Worm (Caenorhabditis elegans) whole organism, L4 larva: Measurements from ENCODE around the gene cyp-35A4.

ENCODE experiments used
- D1046.2 ChIP-seq: fragments of 200-800 bp; sonication (Bioruptor generic); IDR thresholded peaks from 2 replicates; pipeline ENCODE4 v1.3.6; 2022; ENCODE audit warnings: missing genetic modification characterization, missing compliant biosample characterization
- F10B5.3 ChIP-seq: sonication (generic microtip); optimal IDR thresholded peaks from 2 replicates; lab custom pipeline; 2016; ENCODE audit warnings: mild to moderate bottlenecking, missing genetic modification characterization, missing compliant biosample characterization
- T20F7.1 ChIP-seq: fragments of 200-800 bp; sonication (Bioruptor generic); optimal IDR thresholded peaks from 2 replicates; lab custom pipeline; 2018; ENCODE audit warnings: mild to moderate bottlenecking, missing genetic modification characterization, missing compliant biosample characterization
- Y48G9A.11 ChIP-seq: fragments of 200-800 bp; sonication (Bioruptor generic); IDR thresholded peaks from 2 replicates; pipeline ENCODE4 v1.3.6; 2022; ENCODE audit warnings: missing genetic modification reagents, missing genetic modification characterization, missing compliant biosample characterization
- ZK337.2 ChIP-seq: fragments of 200-800 bp; sonication (Bioruptor generic); IDR thresholded peaks from 2 replicates; pipeline ENCODE4 v1.3.6; 2022; ENCODE audit warnings: missing genetic modification reagents, missing genetic modification characterization, missing compliant biosample characterization
- aha-1 ChIP-seq: fragments of 150-350 bp; peaks from one replicate; lab custom pipeline; 2014; ENCODE audit warnings: missing biosample characterization, missing genetic modification characterization
- aly-2 ChIP-seq: sonication (generic microtip); optimal IDR thresholded peaks from 2 replicates; lab custom pipeline; 2018; ENCODE audit warnings: missing biosample characterization, missing genetic modification characterization
- ama-1 ChIP-seq: fragments of 150-350 bp; optimal IDR thresholded peaks from 2 replicates; lab custom pipeline; 2014; ENCODE audit warnings: inconsistent platforms, mixed read lengths
- ceh-20 ChIP-seq: fragments of 200-800 bp; sonication (Bioruptor generic); IDR thresholded peaks from 2 replicates; pipeline ENCODE4 v1.3.6; 2022; ENCODE audit warnings: missing genetic modification reagents, missing genetic modification characterization, missing compliant biosample characterization
- ceh-28 ChIP-seq: fragments of 150-350 bp; optimal IDR thresholded peaks from 2 replicates; lab custom pipeline; 2014; ENCODE audit warnings: missing biosample characterization, missing genetic modification reagents, missing genetic modification characterization
- ceh-32 ChIP-seq: sonication (generic microtip); optimal IDR thresholded peaks from 2 replicates; lab custom pipeline; 2016; ENCODE audit warnings: mild to moderate bottlenecking, missing genetic modification characterization, missing compliant biosample characterization; ENCODE audit not compliant: poor library complexity
- ceh-62 ChIP-seq: sonication (generic microtip); optimal IDR thresholded peaks from 2 replicates; lab custom pipeline; 2017; ENCODE audit warnings: missing biosample characterization, missing genetic modification characterization
- daf-16 ChIP-seq, 3 experiments: sonication (generic microtip); optimal IDR thresholded peaks; 2 replicates each; lab custom pipeline; 2016 to 2017; ENCODE audit warnings: missing genetic modification characterization in 3 of 3, missing genetic modification reagents in 3 of 3, mild to moderate bottlenecking in 2 of 3, missing compliant biosample characterization in 2 of 3, missing biosample characterization in 1 of 3, moderate library complexity in 1 of 3
- daf-8 ChIP-seq: fragments of 200-800 bp; sonication (Bioruptor generic); IDR thresholded peaks from 2 replicates; pipeline ENCODE4 v1.3.6; 2022; ENCODE audit warnings: missing genetic modification characterization, missing compliant biosample characterization
- dve-1 ChIP-seq: sonication (generic microtip); optimal IDR thresholded peaks from 2 replicates; lab custom pipeline; 2017; ENCODE audit warnings: antibody characterized with exemption, mild to moderate bottlenecking, missing genetic modification characterization, missing compliant biosample characterization; ENCODE audit not compliant: insufficient read depth
- fos-1 ChIP-seq: fragments of 150-350 bp; optimal IDR thresholded peaks from 2 replicates; lab custom pipeline; 2014; ENCODE audit warnings: missing biosample characterization, missing genetic modification characterization
- hif-1 ChIP-seq, 2 experiments: sonication (generic microtip); optimal IDR thresholded peaks; 2 replicates each; lab custom pipeline; 2016 to 2017; ENCODE audit warnings: missing compliant biosample characterization in 2 of 2, missing genetic modification characterization in 2 of 2, missing genetic modification reagents in 2 of 2, missing genotype in 2 of 2, mild to moderate bottlenecking in 1 of 2
- hlh-30 ChIP-seq: sonication (generic microtip); optimal IDR thresholded peaks from 2 replicates; lab custom pipeline; 2017; ENCODE audit warnings: antibody characterized with exemption, mild to moderate bottlenecking, missing genetic modification characterization, missing compliant biosample characterization; ENCODE audit not compliant: insufficient read depth
- hmg-1.1 ChIP-seq: fragments of 200-800 bp; sonication (Bioruptor generic); IDR thresholded peaks from 2 replicates; pipeline ENCODE4 v1.3.6; 2022; ENCODE audit warnings: missing genetic modification reagents, missing genetic modification characterization, missing compliant biosample characterization
- jun-1 ChIP-seq: fragments of 150-350 bp; optimal IDR thresholded peaks from 2 replicates; lab custom pipeline; 2014; ENCODE audit warnings: missing biosample characterization, missing genetic modification reagents, missing genetic modification characterization
- lin-39 ChIP-seq: fragments of 150-350 bp; optimal IDR thresholded peaks from 2 replicates; lab custom pipeline; 2014; ENCODE audit warnings: missing biosample characterization, missing genetic modification reagents, missing genetic modification characterization
- madf-5 ChIP-seq, 2 experiments: fragments of 200-800 bp; sonication (Bioruptor generic); IDR thresholded peaks; 2 replicates each; pipeline ENCODE4 v1.3.6; 2022; ENCODE audit warnings: missing compliant biosample characterization in 2 of 2, missing genetic modification characterization in 2 of 2
- madf-9 ChIP-seq: fragments of 200-800 bp; sonication (Bioruptor generic); conservative IDR thresholded peaks from 2 replicates; pipeline ENCODE4 v1.3.6; 2022; ENCODE audit warnings: missing genetic modification reagents, missing genetic modification characterization, missing compliant biosample characterization
- mdl-1 ChIP-seq, 2 experiments: fragments of 150-350 bp in 1 of 2; sonication (generic microtip) in 1 of 2; optimal IDR thresholded peaks; 2 replicates each; lab custom pipeline; 2014 to 2017; ENCODE audit warnings: missing biosample characterization in 2 of 2, missing genetic modification characterization in 2 of 2
- mdt-29 ChIP-seq: fragments of 200-800 bp; sonication (Bioruptor generic); IDR thresholded peaks from 2 replicates; pipeline ENCODE4 v1.3.6; 2022; ENCODE audit warnings: missing genetic modification reagents, missing genetic modification characterization, missing compliant biosample characterization
- mes-2 ChIP-seq: sonication (generic microtip); optimal IDR thresholded peaks from 2 replicates; lab custom pipeline; 2016; ENCODE audit warnings: missing genotype, mild to moderate bottlenecking, missing genetic modification characterization, missing compliant biosample characterization; ENCODE audit not compliant: poor library complexity, severe bottlenecking
- mxl-3 ChIP-seq: fragments of 200-800 bp; sonication (Bioruptor generic); optimal IDR thresholded peaks from 2 replicates; lab custom pipeline; 2018; ENCODE audit warnings: mild to moderate bottlenecking, missing genetic modification characterization, missing compliant biosample characterization
- nhr-10 ChIP-seq: fragments of 150-350 bp; optimal IDR thresholded peaks from 2 replicates; lab custom pipeline; 2014; ENCODE audit warnings: missing biosample characterization, missing genetic modification characterization
- nhr-28 ChIP-seq: fragments of 150-350 bp; optimal IDR thresholded peaks from 2 replicates; lab custom pipeline; 2014; ENCODE audit warnings: missing biosample characterization, missing genetic modification characterization
- nhr-41 ChIP-seq: fragments of 200-800 bp; sonication (Bioruptor generic); IDR thresholded peaks from 2 replicates; pipeline ENCODE4 v1.3.6; 2022; ENCODE audit warnings: missing genetic modification reagents, missing genetic modification characterization, missing compliant biosample characterization
- nhr-76 ChIP-seq: fragments of 150-350 bp; optimal IDR thresholded peaks from 2 replicates; lab custom pipeline; 2014; ENCODE audit warnings: missing biosample characterization, missing genetic modification characterization
- pha-4 ChIP-seq, 2 experiments: fragments of 150-350 bp in 1 of 2; fragments of 200-800 bp in 1 of 2; sonication (Bioruptor generic) in 1 of 2; IDR thresholded peaks in 1 of 2; optimal IDR thresholded peaks in 1 of 2; 2 replicates each; pipeline versions ENCODE4 v1.3.6 to Lab custom; 2014 to 2022; ENCODE audit warnings: missing genetic modification characterization in 2 of 2, missing genetic modification reagents in 2 of 2, missing biosample characterization in 1 of 2, missing compliant biosample characterization in 1 of 2
- saeg-2 ChIP-seq: fragments of 200-800 bp; sonication (Bioruptor generic); IDR thresholded peaks from 2 replicates; pipeline ENCODE4 v1.3.6; 2022; ENCODE audit warnings: missing genetic modification reagents, missing genetic modification characterization, missing compliant biosample characterization
- snpc-4 ChIP-seq: fragments of 150-350 bp; optimal IDR thresholded peaks from 2 replicates; lab custom pipeline; 2014; ENCODE audit warnings: missing biosample characterization, missing genetic modification characterization
- spr-1 ChIP-seq: sonication (generic microtip); optimal IDR thresholded peaks from 2 replicates; lab custom pipeline; 2016; ENCODE audit warnings: mild to moderate bottlenecking, missing genetic modification characterization, missing compliant biosample characterization
- tra-1 ChIP-seq: fragments of 200-800 bp; sonication (Bioruptor generic); IDR thresholded peaks from 2 replicates; pipeline ENCODE4 v1.3.6; 2022; ENCODE audit warnings: missing genetic modification reagents, missing genetic modification characterization, missing compliant biosample characterization
- unc-62 ChIP-seq, 3 experiments: fragments of 150-350 bp in 1 of 3; sonication (generic microtip); optimal IDR thresholded peaks in 2 of 3; peaks in 1 of 3; 1 replicate in 1 of 3; 2 replicates in 2 of 3; lab custom pipeline; 2014 to 2017; ENCODE audit warnings: missing biosample characterization in 3 of 3, missing genetic modification characterization in 3 of 3, missing genetic modification reagents in 3 of 3, missing genotype in 1 of 3
- zfp-2 ChIP-seq: sonication (generic microtip); optimal IDR thresholded peaks from 2 replicates; lab custom pipeline; 2016; ENCODE audit warnings: mild to moderate bottlenecking, missing genetic modification characterization, missing compliant biosample characterization
- zfp-3 ChIP-seq: fragments of 200-800 bp; sonication (Bioruptor generic); conservative IDR thresholded peaks from 2 replicates; pipeline ENCODE4 v1.3.6; 2022; ENCODE audit warnings: missing genetic modification reagents, missing genetic modification characterization, missing compliant biosample characterization
- ztf-11 ChIP-seq: fragments of 150-350 bp; optimal IDR thresholded peaks from 2 replicates; lab custom pipeline; 2014; ENCODE audit warnings: missing biosample characterization, missing genetic modification characterization

The cyp-35A4 gene

DNA sequence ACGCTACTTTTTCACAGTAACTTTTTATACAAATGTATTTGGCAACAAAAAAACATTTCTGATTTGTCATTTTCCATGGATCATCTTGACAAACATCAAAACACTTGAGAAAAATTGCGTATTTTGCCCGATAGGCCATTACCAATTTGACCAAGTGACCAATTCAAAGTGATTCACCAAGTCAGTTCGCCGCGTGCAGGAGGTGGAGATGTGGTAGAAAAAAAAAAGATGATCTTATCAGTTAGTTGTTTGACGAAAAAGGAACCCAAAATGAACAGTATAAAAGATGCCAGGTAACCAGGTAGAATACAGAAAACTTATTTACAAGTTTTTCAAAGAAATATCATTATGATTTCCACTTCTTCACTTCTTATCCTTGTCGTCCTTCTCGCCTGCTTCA, 42.3 kb upstream of the cyp-35A4 start, which contains the start of gene nlp-27:
TSS of gene nlp-27 (plus strand) at position 309 of the 400 bp plus-strand sequence.
- TF ChIP-seq lin-39 (tag; lab: Kevin White, UChicago): no peak
- peak in 1 of 2 experiments; percentile 24 for TF ChIP-seq mdl-1 (tag; optimal IDR thresholded peaks at IDR 0.05; lab: Kevin White, UChicago)
- peak; percentile 9 for TF ChIP-seq nhr-28 (tag; lab: Kevin White, UChicago)
- TF ChIP-seq hlh-30 (tag; lab: Kevin White, UChicago): peak; percentile 32
- TF ChIP-seq unc-62 (GFP tag; optimal IDR thresholded peaks at IDR 0.05 in 1 of 2; lab: Kevin White, UChicago): peak in 1 of 2 experiments; percentile 63
- TF ChIP-seq unc-62 (tag; optimal IDR thresholded peaks at IDR 0.05; lab: Kevin White, UChicago): no peak
- peak; percentile 43 for TF ChIP-seq ama-1 (lab: Kevin White, UChicago)

DNA sequence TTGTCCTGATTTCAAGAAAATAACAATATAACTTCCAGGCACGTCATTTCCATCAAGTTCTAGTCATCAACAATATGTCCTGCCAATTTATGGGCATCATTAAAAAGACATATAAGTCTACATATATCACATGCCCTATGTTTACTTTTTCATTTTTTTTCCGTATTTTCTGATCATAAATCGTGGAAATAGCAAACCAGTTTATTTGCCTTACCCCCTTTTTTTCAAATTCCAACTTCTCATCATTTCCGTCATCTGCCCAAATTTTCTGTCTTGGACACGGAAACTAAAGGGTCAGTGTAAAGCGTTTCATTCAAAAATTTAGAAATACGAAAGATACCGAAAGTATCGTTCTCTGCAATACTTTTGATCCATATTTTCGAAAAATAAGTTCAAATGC, 39.1 kb upstream of the cyp-35A4 start:
- TF ChIP-seq T20F7.1 (peak; percentile 1), ZK337.2 (GFP tag; lab: Robert Waterston, UW) (no peak), D1046.2 (no peak), aha-1 (tag; lab: Kevin White, UChicago) (peak; percentile 63), madf-5 (GFP tag; IDR thresholded peaks at IDR 0.05; lab: Robert Waterston, UW) (no peak)

- TF ChIP-seq spr-1 (tag; lab: Kevin White, UChicago): no peak
- no peak for TF ChIP-seq ceh-20 (GFP tag; lab: Robert Waterston, UW)
- no peak for TF ChIP-seq snpc-4 (tag; lab: Kevin White, UChicago)
These were observed 37.4 kb upstream of the cyp-35A4 start, which contains the start of gene K09D9.9 for ce11 chrV:3994048-3994447. Gene K09D9.9, minus strand, starts transcription at chrV:3994148.

DNA sequence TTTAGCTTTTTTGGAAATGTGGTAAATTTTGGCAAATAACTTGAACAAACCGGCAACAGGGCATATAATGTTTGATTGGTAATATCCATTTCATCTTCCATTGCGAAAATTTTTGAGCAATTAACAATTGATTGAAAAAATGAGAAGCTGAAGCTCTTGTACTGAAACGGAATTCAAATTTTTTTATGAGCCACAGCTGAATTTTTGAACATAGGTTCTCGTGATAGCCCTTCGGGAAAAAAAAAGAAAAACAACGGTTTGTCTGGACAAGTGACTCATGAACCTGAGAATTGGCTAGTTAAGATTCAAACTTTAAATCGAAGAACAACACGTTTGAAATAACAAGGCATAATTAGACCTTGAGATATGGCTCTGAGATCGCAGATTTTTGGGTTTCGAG, 35.6 kb upstream of the cyp-35A4 start, which contains the start of gene srx-62:
TSS of gene srx-62 (minus strand) at position 101 of the 400 bp plus-strand sequence.
- no peak for TF ChIP-seq nhr-10
- no peak for TF ChIP-seq daf-8 (GFP tag; lab: Robert Waterston, UW)
- TF ChIP-seq nhr-41 (GFP tag; lab: Robert Waterston, UW): no peak
- TF ChIP-seq nhr-76 (tag; lab: Kevin White, UChicago): no peak
- TF ChIP-seq aly-2 (tag; lab: Kevin White, UChicago): no peak
- TF ChIP-seq F10B5.3: no peak
- no peak for TF ChIP-seq ztf-11
- no peak for TF ChIP-seq daf-16 (GFP tag; optimal IDR thresholded peaks at IDR 0.05; lab: Kevin White, UChicago)
- no peak for TF ChIP-seq daf-16 (tag; optimal IDR thresholded peaks at IDR 0.05; lab: Kevin White, UChicago)
- TF ChIP-seq pha-4 (GFP tag; IDR thresholded peaks at IDR 0.05; lab: Robert Waterston, UW): no peak
- no peak for TF ChIP-seq pha-4 (tag; optimal IDR thresholded peaks at IDR 0.05; lab: Kevin White, UChicago)
- TF ChIP-seq hmg-1.1 (GFP tag; lab: Robert Waterston, UW): no peak
- TF ChIP-seq tra-1 (GFP tag; lab: Robert Waterston, UW): no peak
- no peak for TF ChIP-seq snpc-4 (tag; lab: Kevin White, UChicago)
- TF ChIP-seq zfp-2 (tag; lab: Kevin White, UChicago): no peak
- no peak for TF ChIP-seq mdt-29 (GFP tag; lab: Robert Waterston, UW)

DNA sequence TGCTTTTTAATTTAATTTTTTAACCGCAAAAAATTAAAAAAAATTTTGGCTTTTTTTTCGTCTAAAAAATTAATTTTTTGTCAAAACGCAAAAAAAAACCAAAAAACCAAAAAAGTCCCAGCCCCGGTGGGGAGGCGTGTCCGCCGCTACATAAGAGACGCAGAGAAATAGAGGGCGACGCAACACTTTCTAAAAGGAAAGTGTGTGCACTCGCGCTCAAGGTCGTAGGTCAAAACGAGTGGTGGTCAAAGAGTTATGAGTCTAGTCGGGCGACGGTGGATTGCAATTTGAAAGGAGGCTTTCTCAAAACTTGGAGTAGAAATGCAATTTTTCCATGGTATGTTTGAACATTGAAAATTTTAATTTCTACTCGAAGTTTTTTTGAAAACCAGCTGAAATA, 26.8 kb upstream of the cyp-35A4 start:
- TF ChIP-seq ceh-32 (no peak), hlh-30 (tag; lab: Kevin White, UChicago) (no peak), jun-1 (tag; lab: Kevin White, UChicago) (no peak), zfp-3 (no peak), madf-9 (GFP tag; lab: Robert Waterston, UW) (no peak), zfp-2 (tag; lab: Kevin White, UChicago) (no peak), mes-2 (no peak), madf-5 (GFP tag; IDR thresholded peaks at IDR 0.05; lab: Robert Waterston, UW) (no peak), dve-1 (no peak), fos-1 (tag; lab: Kevin White, UChicago) (no peak), mxl-3 (no peak), saeg-2 (no peak), D1046.2 (no peak), Y48G9A.11 (GFP tag; lab: Robert Waterston, UW) (no peak), ceh-28 (tag; lab: Kevin White, UChicago) (no peak), ceh-62 (tag; lab: Kevin White, UChicago) (no peak), hif-1 (tag; optimal IDR thresholded peaks at IDR 0.05; lab: Kevin White, UChicago) (no peak)
